Worm (Caenorhabditis elegans): Measurements from ENCODE around the gene ZK688.10.

The ZK688.10 gene

DNA sequence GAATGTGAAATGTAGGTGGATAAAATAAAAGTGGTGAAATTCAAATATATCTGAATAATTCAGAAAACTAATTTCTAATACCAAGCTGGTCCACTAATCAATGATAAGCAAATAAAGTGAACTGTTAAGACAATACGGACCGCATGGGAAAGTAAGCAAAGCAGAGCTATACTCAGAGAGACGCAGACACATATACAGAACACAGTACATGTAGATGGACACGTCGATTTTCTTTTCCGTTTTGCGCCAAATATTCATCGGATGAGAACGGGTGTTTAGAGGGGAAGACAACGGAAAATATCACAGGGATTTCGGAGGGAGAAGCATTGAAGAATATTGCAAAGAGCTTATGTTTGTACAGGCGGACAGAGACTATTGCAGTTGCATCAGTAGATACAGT, 29.1 kb upstream of the ZK688.10 start:
- no peak for TF ChIP-seq ztf-25 (GFP tag; IDR thresholded peaks at IDR 0.05)
- TF ChIP-seq unc-62 (GFP tag; optimal IDR thresholded peaks at IDR 0.05): no peak
- TF ChIP-seq bed-2 (GFP tag; IDR thresholded peaks at IDR 0.05): no peak
- TF ChIP-seq D2030.7 (GFP tag; IDR thresholded peaks at IDR 0.05): no peak
- TF ChIP-seq F49E8.2 (tag; optimal IDR thresholded peaks at IDR 0.05; ENCODE audit: insufficient read depth): no peak
- TF ChIP-seq rcor-1 (GFP tag; IDR thresholded peaks at IDR 0.05): no peak
- no peak for TF ChIP-seq F39B2.1 (GFP tag; IDR thresholded peaks at IDR 0.05)
- TF ChIP-seq C17E4.6 (GFP tag; IDR thresholded peaks at IDR 0.05): no peak
- TF ChIP-seq hmg-1.2 (GFP tag; IDR thresholded peaks at IDR 0.05): peak; percentile 36; the same call in 1 of the 2 replicates

DNA sequence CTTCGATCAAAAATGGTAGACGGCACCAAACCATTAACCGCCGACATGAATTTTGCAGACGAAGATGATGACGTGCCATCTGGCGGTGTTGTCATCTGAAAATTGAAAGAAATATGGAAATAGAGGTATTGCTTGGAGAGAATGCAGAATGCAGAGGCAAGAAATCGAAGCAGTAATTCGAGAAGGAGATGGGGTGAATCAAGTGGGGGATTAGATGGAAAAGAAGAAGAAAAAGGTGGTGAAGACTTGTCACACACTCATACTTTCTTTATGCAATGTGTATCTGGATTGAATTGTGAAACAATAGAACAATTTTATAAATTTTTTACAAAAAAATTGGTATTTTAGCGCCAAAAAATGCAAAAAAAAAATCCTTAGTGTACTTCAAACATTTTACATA, 28.0 kb upstream of the ZK688.10 start, which contains the start of gene tag-250:
Gene tag-250 (minus strand): TSS at position 101 of the 400 bp plus-strand sequence.
- TF ChIP-seq ztf-25 (GFP tag; IDR thresholded peaks at IDR 0.05): no peak

DNA sequence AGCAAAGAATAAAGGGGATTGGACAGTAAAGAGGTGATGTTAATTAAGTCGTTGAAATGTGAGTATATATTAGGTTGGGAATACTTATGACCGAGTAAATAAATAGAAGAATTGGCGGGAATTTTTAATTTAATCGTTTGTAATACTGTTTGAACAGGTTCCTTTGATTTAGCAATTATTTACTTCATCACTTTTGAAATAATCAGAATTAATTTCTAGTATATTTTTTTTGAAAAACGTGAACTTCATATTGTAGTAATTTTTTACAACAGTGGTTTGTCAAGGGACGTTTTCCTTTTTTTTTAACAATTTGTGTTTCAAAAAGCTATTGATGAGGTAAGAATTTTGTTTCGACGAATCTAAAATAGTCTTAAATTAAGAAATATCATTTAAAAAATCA, 25.4 kb upstream of the ZK688.10 start, which contains the start of gene C29E4.17:
Gene C29E4.17 (plus strand): TSS at position 301 of the 400 bp plus-strand sequence.
- TF ChIP-seq F22D6.2 (tag; optimal IDR thresholded peaks at IDR 0.05) (no peak), ekl-4 (GFP tag; IDR thresholded peaks at IDR 0.05) (no peak), hsf-1 (GFP tag; IDR thresholded peaks at IDR 0.05) (no peak), gei-17 (GFP tag; optimal IDR thresholded peaks at IDR 0.05) (no peak), F23B12.7 (tag; optimal IDR thresholded peaks at IDR 0.05; ENCODE audit: insufficient read depth) (no peak), rpc-1 (optimal IDR thresholded peaks at IDR 0.05) (no peak), rpc-1 (tag; optimal IDR thresholded peaks at IDR 0.05) (no peak), sdz-38 (tag; optimal IDR thresholded peaks at IDR 0.05) (no peak), efl-1 (GFP tag; optimal IDR thresholded peaks at IDR 0.05) (no peak), cebp-1 (GFP tag; IDR thresholded peaks at IDR 0.05) (no peak), cebp-1 (tag; optimal IDR thresholded peaks at IDR 0.05) (no peak), sea-2 (GFP tag; IDR thresholded peaks at IDR 0.05) (no peak), B0261.1 (tag; optimal IDR thresholded peaks at IDR 0.05) (no peak), nfyb-1 (GFP tag; IDR thresholded peaks at IDR 0.05) (no peak), attf-5 (GFP tag; optimal IDR thresholded peaks at IDR 0.05) (no peak), Y53F4B.3 (GFP tag; IDR thresholded peaks at IDR 0.05) (no peak), dpff-1 (tag; optimal IDR thresholded peaks at IDR 0.05) (no peak), F39B2.1 (GFP tag; IDR thresholded peaks at IDR 0.05) (no peak), mcd-1 (GFP tag; IDR thresholded peaks at IDR 0.05) (no peak), pbrm-1 (GFP tag; IDR thresholded peaks at IDR 0.05) (no peak), nhr-90 (tag; optimal IDR thresholded peaks at IDR 0.05) (no peak)

DNA sequence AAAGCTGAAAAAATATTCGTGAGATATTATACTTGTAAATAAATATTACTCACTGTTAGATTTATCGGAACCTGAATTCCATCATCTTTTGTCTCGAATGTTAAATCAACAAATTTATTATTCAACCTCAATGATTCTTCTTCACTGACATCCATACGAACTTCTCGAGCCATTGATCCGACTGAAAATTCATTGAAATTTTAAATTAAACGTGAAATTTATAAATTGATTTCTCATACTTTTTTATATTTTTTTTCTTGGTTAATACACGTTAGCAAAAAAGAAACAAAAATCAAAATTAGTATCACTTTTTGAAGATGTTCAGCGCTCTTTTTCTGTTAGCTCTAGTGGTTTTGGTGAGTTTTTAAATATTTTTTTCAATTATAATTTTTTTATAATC, 23.0 kb upstream of the ZK688.10 start, which contains the start of gene C29E4.14:
Gene C29E4.14 (plus strand): TSS at position 301 of the 400 bp plus-strand sequence.
- no peak for TF ChIP-seq attf-6 (GFP tag; IDR thresholded peaks at IDR 0.05)
- TF ChIP-seq F37B4.10 (GFP tag; IDR thresholded peaks at IDR 0.05): no peak
- TF ChIP-seq lsy-27 (tag; optimal IDR thresholded peaks at IDR 0.05; ENCODE audit: borderline replicate concordance, insufficient read depth): no peak
- TF ChIP-seq lsl-1 (GFP tag; optimal IDR thresholded peaks at IDR 0.05): no peak

DNA sequence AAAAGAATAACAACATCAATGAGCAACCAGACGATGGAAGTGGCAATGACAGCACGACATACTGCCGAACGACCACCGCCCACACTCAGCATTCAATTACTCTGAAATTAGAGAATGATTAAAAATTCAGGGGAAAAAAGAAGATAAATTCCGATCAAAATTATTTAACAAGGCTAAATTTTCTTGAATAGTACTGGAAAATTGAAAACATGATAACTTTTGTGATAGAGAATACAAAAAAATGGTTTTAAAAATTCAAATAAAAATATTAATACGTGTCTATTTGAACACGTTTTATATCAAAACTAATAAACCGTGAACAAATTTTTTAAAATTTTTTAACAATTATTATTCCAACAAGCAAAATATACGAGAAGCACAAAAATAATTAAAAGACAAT, 20.8 kb upstream of the ZK688.10 start, which contains the start of gene gly-3:
Gene gly-3 (minus strand): TSS at position 101 of the 400 bp plus-strand sequence.
- TF ChIP-seq zfh-2 (GFP tag; conservative IDR thresholded peaks at IDR 0.05) (no peak), madf-10 (tag; optimal IDR thresholded peaks at IDR 0.05) (no peak), unc-130 (GFP tag; optimal IDR thresholded peaks at IDR 0.05) (no peak), dox-1 (GFP tag; IDR thresholded peaks at IDR 0.05) (no peak), madf-8 (GFP tag; conservative IDR thresholded peaks at IDR 0.05) (no peak), tlf-1 (GFP tag; optimal IDR thresholded peaks at IDR 0.05) (no peak), repo-1 (tag; optimal IDR thresholded peaks at IDR 0.05) (no peak), ama-1 (optimal IDR thresholded peaks at IDR 0.05) (no peak), ama-1 (GFP tag; optimal IDR thresholded peaks at IDR 0.05) (no peak), ets-4 (GFP tag; optimal IDR thresholded peaks at IDR 0.05) (no peak), F49E8.2 (tag; optimal IDR thresholded peaks at IDR 0.05; ENCODE audit: insufficient read depth) (no peak), tbx-9 (tag; optimal IDR thresholded peaks at IDR 0.05; ENCODE audit: borderline replicate concordance) (no peak), lin-26 (GFP tag; IDR thresholded peaks at IDR 0.05) (no peak), nhr-179 (tag; optimal IDR thresholded peaks at IDR 0.05) (no peak)

Data from whole organism, young adult.